Worm (Caenorhabditis elegans): ENCODE measurements around the gene R13H7.2.

ce11 chrIV:6905428-6905827 lies 46.3 kb upstream of the R13H7.2 start:
- TF ChIP-seq elt-1 (tag; optimal IDR thresholded peaks at IDR 0.05; ENCODE audit: borderline replicate concordance, insufficient read depth) (no peak), elt-3 (tag; optimal IDR thresholded peaks at IDR 0.05) (no peak), blmp-1 (tag; optimal IDR thresholded peaks at IDR 0.05) (no peak)
